Worm (Caenorhabditis elegans) whole organism, L4 larva: Measurements from ENCODE around the gene clec-51.

Experiments used
- D1046.2 ChIP-seq: fragments of 200-800 bp; sonication (Bioruptor generic); IDR thresholded peaks from 2 replicates; pipeline ENCODE4 v1.3.6; 2022; ENCODE audit warnings: missing genetic modification characterization, missing compliant biosample characterization
- F37D6.2 ChIP-seq: sonication (generic microtip); optimal IDR thresholded peaks from 2 replicates; lab custom pipeline; 2016; ENCODE audit warnings: mild to moderate bottlenecking, missing genetic modification characterization, missing compliant biosample characterization
- F44E2.7 ChIP-seq: fragments of 200-800 bp; sonication (Bioruptor generic); IDR thresholded peaks from 2 replicates; pipeline ENCODE4 v2.1.2; 2022; ENCODE audit warnings: missing genetic modification characterization, missing compliant biosample characterization
- T26A8.4 ChIP-seq: fragments of 200-800 bp; sonication (Bioruptor generic); IDR thresholded peaks from 2 replicates; pipeline ENCODE4 v1.3.6; 2022; ENCODE audit warnings: missing genetic modification characterization, missing compliant biosample characterization
- Y5F2A.4 ChIP-seq: fragments of 200-800 bp; sonication (Bioruptor generic); optimal IDR thresholded peaks from 2 replicates; lab custom pipeline; 2018; ENCODE audit warnings: mild to moderate bottlenecking, missing genetic modification characterization, missing compliant biosample characterization
- ZK337.2 ChIP-seq: fragments of 200-800 bp; sonication (Bioruptor generic); IDR thresholded peaks from 2 replicates; pipeline ENCODE4 v1.3.6; 2022; ENCODE audit warnings: missing genetic modification reagents, missing genetic modification characterization, missing compliant biosample characterization
- arid-1 ChIP-seq: fragments of 200-800 bp; sonication (Bioruptor generic); conservative IDR thresholded peaks from 2 replicates; pipeline ENCODE4 v1.3.6; 2022; ENCODE audit warnings: missing genetic modification reagents, missing genetic modification characterization, missing compliant biosample characterization
- attf-4 ChIP-seq: sonication (generic microtip); optimal IDR thresholded peaks from 3 replicates; lab custom pipeline; 2017; ENCODE audit warnings: missing biosample characterization, missing genetic modification characterization
- ceh-20 ChIP-seq: fragments of 200-800 bp; sonication (Bioruptor generic); IDR thresholded peaks from 2 replicates; pipeline ENCODE4 v1.3.6; 2022; ENCODE audit warnings: missing genetic modification reagents, missing genetic modification characterization, missing compliant biosample characterization
- ceh-62 ChIP-seq: sonication (generic microtip); optimal IDR thresholded peaks from 2 replicates; lab custom pipeline; 2017; ENCODE audit warnings: missing biosample characterization, missing genetic modification characterization
- daf-8 ChIP-seq: fragments of 200-800 bp; sonication (Bioruptor generic); IDR thresholded peaks from 2 replicates; pipeline ENCODE4 v1.3.6; 2022; ENCODE audit warnings: missing genetic modification characterization, missing compliant biosample characterization
- dpl-1 ChIP-seq: fragments of 150-350 bp; optimal IDR thresholded peaks from 2 replicates; lab custom pipeline; 2014; ENCODE audit warnings: missing biosample characterization, missing genetic modification reagents, missing genetic modification characterization
- dve-1 ChIP-seq: sonication (generic microtip); optimal IDR thresholded peaks from 2 replicates; lab custom pipeline; 2017; ENCODE audit warnings: antibody characterized with exemption, mild to moderate bottlenecking, missing genetic modification characterization, missing compliant biosample characterization; ENCODE audit not compliant: insufficient read depth
- fkh-10 ChIP-seq: fragments of 150-350 bp; optimal IDR thresholded peaks from 2 replicates; lab custom pipeline; 2014; ENCODE audit warnings: missing biosample characterization, missing genetic modification reagents, missing genetic modification characterization
- gei-8 ChIP-seq: fragments of 200-800 bp; sonication (Bioruptor generic); optimal IDR thresholded peaks from 2 replicates; lab custom pipeline; 2018; ENCODE audit warnings: mild to moderate bottlenecking, missing genetic modification characterization, missing compliant biosample characterization
- hlh-11 ChIP-seq: fragments of 200-800 bp; sonication (Bioruptor generic); optimal IDR thresholded peaks from 2 replicates; lab custom pipeline; 2018; ENCODE audit warnings: mild to moderate bottlenecking, missing genetic modification characterization, missing compliant biosample characterization
- lim-7 ChIP-seq: fragments of 200-800 bp; sonication (Bioruptor generic); IDR thresholded peaks from 2 replicates; pipeline ENCODE4 v1.3.6; 2022; ENCODE audit warnings: missing genetic modification characterization, missing compliant biosample characterization
- lin-13 ChIP-seq: fragments of 150-350 bp; optimal IDR thresholded peaks from 2 replicates; lab custom pipeline; 2014; ENCODE audit warnings: missing biosample characterization, missing genetic modification reagents, missing genetic modification characterization
- lin-15B ChIP-seq: fragments of 150-350 bp; sonication (generic microtip); optimal IDR thresholded peaks from 3 replicates; lab custom pipeline; 2014; ENCODE audit warnings: missing biosample characterization, missing genetic modification characterization
- lin-38 ChIP-seq: fragments of 200-800 bp; sonication (Bioruptor generic); IDR thresholded peaks from 2 replicates; pipeline ENCODE4 v1.3.6; 2022; ENCODE audit warnings: missing genetic modification reagents, missing genetic modification characterization, missing compliant biosample characterization
- lin-39 ChIP-seq: fragments of 150-350 bp; optimal IDR thresholded peaks from 2 replicates; lab custom pipeline; 2014; ENCODE audit warnings: missing biosample characterization, missing genetic modification reagents, missing genetic modification characterization
- madf-9 ChIP-seq: fragments of 200-800 bp; sonication (Bioruptor generic); conservative IDR thresholded peaks from 2 replicates; pipeline ENCODE4 v1.3.6; 2022; ENCODE audit warnings: missing genetic modification reagents, missing genetic modification characterization, missing compliant biosample characterization
- mdt-29 ChIP-seq: fragments of 200-800 bp; sonication (Bioruptor generic); IDR thresholded peaks from 2 replicates; pipeline ENCODE4 v1.3.6; 2022; ENCODE audit warnings: missing genetic modification reagents, missing genetic modification characterization, missing compliant biosample characterization
- mep-1 ChIP-seq: fragments of 150-350 bp; sonication (generic microtip); optimal IDR thresholded peaks from 3 replicates; lab custom pipeline; 2014; ENCODE audit warnings: missing biosample characterization, missing genetic modification characterization
- mxl-2 ChIP-seq: fragments of 200-800 bp; sonication (Bioruptor generic); conservative IDR thresholded peaks from 2 replicates; pipeline ENCODE4 v1.3.6; 2022; ENCODE audit warnings: missing genetic modification reagents, missing genetic modification characterization, missing compliant biosample characterization
- nhr-102 ChIP-seq: sonication (generic microtip); optimal IDR thresholded peaks from 2 replicates; lab custom pipeline; 2016; ENCODE audit warnings: mild to moderate bottlenecking, missing genetic modification characterization, moderate library complexity, missing compliant biosample characterization
- nhr-11 ChIP-seq: fragments of 150-350 bp; optimal IDR thresholded peaks from 2 replicates; lab custom pipeline; 2014; ENCODE audit warnings: missing biosample characterization, missing genetic modification characterization
- nhr-237 ChIP-seq: sonication (generic microtip); optimal IDR thresholded peaks from 2 replicates; lab custom pipeline; 2017; ENCODE audit warnings: missing biosample characterization, missing genetic modification characterization
- nhr-28 ChIP-seq: fragments of 150-350 bp; optimal IDR thresholded peaks from 2 replicates; lab custom pipeline; 2014; ENCODE audit warnings: missing biosample characterization, missing genetic modification characterization
- nhr-41 ChIP-seq: fragments of 200-800 bp; sonication (Bioruptor generic); IDR thresholded peaks from 2 replicates; pipeline ENCODE4 v1.3.6; 2022; ENCODE audit warnings: missing genetic modification reagents, missing genetic modification characterization, missing compliant biosample characterization
- php-3 ChIP-seq: fragments of 200-800 bp; sonication (Bioruptor generic); IDR thresholded peaks from 2 replicates; pipeline ENCODE4 v1.3.6; 2022; ENCODE audit warnings: missing genetic modification reagents, missing genetic modification characterization, missing compliant biosample characterization
- pqm-1 ChIP-seq: sonication (generic microtip); optimal IDR thresholded peaks from 2 replicates; lab custom pipeline; 2017; ENCODE audit warnings: missing biosample characterization, missing genetic modification characterization
- rbr-2 ChIP-seq: sonication (generic microtip); optimal IDR thresholded peaks from 2 replicates; lab custom pipeline; 2016; ENCODE audit warnings: missing genotype, missing genetic modification characterization, missing compliant biosample characterization
- saeg-2 ChIP-seq: fragments of 200-800 bp; sonication (Bioruptor generic); IDR thresholded peaks from 2 replicates; pipeline ENCODE4 v1.3.6; 2022; ENCODE audit warnings: missing genetic modification reagents, missing genetic modification characterization, missing compliant biosample characterization
- sdz-12 ChIP-seq: fragments of 200-800 bp; sonication (Bioruptor generic); optimal IDR thresholded peaks from 2 replicates; lab custom pipeline; 2018; ENCODE audit warnings: mild to moderate bottlenecking, missing genetic modification characterization, missing compliant biosample characterization
- spr-3 ChIP-seq: fragments of 200-800 bp; sonication (Bioruptor generic); optimal IDR thresholded peaks from 2 replicates; lab custom pipeline; 2018; ENCODE audit warnings: mild to moderate bottlenecking, missing genetic modification characterization, missing compliant biosample characterization
- tra-1 ChIP-seq: fragments of 200-800 bp; sonication (Bioruptor generic); IDR thresholded peaks from 2 replicates; pipeline ENCODE4 v1.3.6; 2022; ENCODE audit warnings: missing genetic modification reagents, missing genetic modification characterization, missing compliant biosample characterization
- unc-130 ChIP-seq: sonication (generic microtip); optimal IDR thresholded peaks from 2 replicates; lab custom pipeline; 2016; ENCODE audit warnings: missing genetic modification reagents, missing genetic modification characterization, missing compliant biosample characterization
- unc-62 ChIP-seq, 3 experiments: fragments of 150-350 bp in 1 of 3; sonication (generic microtip); optimal IDR thresholded peaks in 2 of 3; peaks in 1 of 3; 1 replicate in 1 of 3; 2 replicates in 2 of 3; lab custom pipeline; 2014 to 2017; ENCODE audit warnings: missing biosample characterization in 3 of 3, missing genetic modification characterization in 3 of 3, missing genetic modification reagents in 3 of 3, missing genotype in 1 of 3
- zfp-2 ChIP-seq: sonication (generic microtip); optimal IDR thresholded peaks from 2 replicates; lab custom pipeline; 2016; ENCODE audit warnings: mild to moderate bottlenecking, missing genetic modification characterization, missing compliant biosample characterization
- ztf-11 ChIP-seq: fragments of 150-350 bp; optimal IDR thresholded peaks from 2 replicates; lab custom pipeline; 2014; ENCODE audit warnings: missing biosample characterization, missing genetic modification characterization

Gene clec-51

ce11 chrIV:8169674-8170073, 6.1 kb upstream of the clec-51 start, which contains the start of gene C07G1.15:
TSS of gene C07G1.15 (plus strand) at chrIV:8169974.
- TF ChIP-seq F37D6.2 (tag; lab: Kevin White, UChicago) = no peak
- TF ChIP-seq madf-9 (GFP tag; lab: Robert Waterston, UW) = no peak
- TF ChIP-seq F44E2.7 (GFP tag; lab: Robert Waterston, UW) = no peak
- TF ChIP-seq fkh-10 (GFP tag; lab: Kevin White, UChicago) = no peak
- TF ChIP-seq lin-15B (tag; lab: Kevin White, UChicago) = no peak
- TF ChIP-seq dpl-1 (GFP tag; lab: Kevin White, UChicago) = no peak
- TF ChIP-seq ceh-20 (GFP tag; lab: Robert Waterston, UW) = no peak
- TF ChIP-seq mep-1 (tag; lab: Kevin White, UChicago) = no peak
- no peak for TF ChIP-seq saeg-2 (GFP tag; lab: Robert Waterston, UW)
- TF ChIP-seq nhr-41 (GFP tag; lab: Robert Waterston, UW) = no peak
- TF ChIP-seq mxl-2 (GFP tag; lab: Robert Waterston, UW) = no peak
- no peak for TF ChIP-seq hlh-11 (tag; lab: Kevin White, UChicago)
- no peak for TF ChIP-seq lin-39 (tag; lab: Kevin White, UChicago)
- TF ChIP-seq, all 104 proteins: peak for 0

- TF ChIP-seq nhr-28 (tag; lab: Kevin White, UChicago) = peak; percentile 2
- no peak for TF ChIP-seq unc-62 (GFP tag; optimal IDR thresholded peaks at IDR 0.05 in 1 of 2; lab: Kevin White, UChicago)
- no peak for TF ChIP-seq unc-62 (tag; optimal IDR thresholded peaks at IDR 0.05; lab: Kevin White, UChicago)
- TF ChIP-seq mxl-2 (GFP tag; lab: Robert Waterston, UW) = no peak
- TF ChIP-seq sdz-12 (GFP tag; lab: Kevin White, UChicago) = no peak
- TF ChIP-seq dve-1 = peak; percentile 9
- TF ChIP-seq lin-13 (GFP tag; lab: Kevin White, UChicago) = no peak
- TF ChIP-seq ceh-62 = no peak
- no peak for TF ChIP-seq daf-8
- TF ChIP-seq php-3 (GFP tag; lab: Robert Waterston, UW) = no peak
- TF ChIP-seq arid-1 = no peak
- TF ChIP-seq pqm-1 (tag; lab: Kevin White, UChicago) = peak; percentile 33
Measured at ce11 chrIV:8168660-8169059, 5.1 kb upstream of the clec-51 start, which contains the start of gene clec-52. TSS of gene clec-52 (minus strand) at chrIV:8168760.

- TF ChIP-seq gei-8 (GFP tag; lab: Kevin White, UChicago) = no peak
- no peak for TF ChIP-seq mdt-29 (GFP tag; lab: Robert Waterston, UW)
- no peak for TF ChIP-seq zfp-2 (tag; lab: Kevin White, UChicago)
- TF ChIP-seq unc-130 (GFP tag; lab: Kevin White, UChicago) = no peak
- no peak for TF ChIP-seq Y5F2A.4 (GFP tag; lab: Kevin White, UChicago)
- TF ChIP-seq lin-38 (GFP tag; lab: Robert Waterston, UW) = no peak
- no peak for TF ChIP-seq nhr-102 (tag; lab: Kevin White, UChicago)
- TF ChIP-seq ztf-11 = no peak
- TF ChIP-seq nhr-237 = no peak
- no peak for TF ChIP-seq tra-1
- TF ChIP-seq lim-7 (GFP tag; lab: Robert Waterston, UW) = no peak
- no peak for TF ChIP-seq madf-9 (GFP tag; lab: Robert Waterston, UW)
- no peak for TF ChIP-seq rbr-2
- TF ChIP-seq nhr-11 (tag; lab: Kevin White, UChicago) = no peak
- TF ChIP-seq nhr-28 (tag; lab: Kevin White, UChicago) = no peak
- TF ChIP-seq T26A8.4 (GFP tag; lab: Robert Waterston, UW) = no peak
- TF ChIP-seq D1046.2 (GFP tag; lab: Robert Waterston, UW) = no peak
- TF ChIP-seq spr-3 (GFP tag; lab: Kevin White, UChicago) = no peak
- no peak for TF ChIP-seq attf-4 (tag; lab: Kevin White, UChicago)
- TF ChIP-seq ZK337.2 (GFP tag; lab: Robert Waterston, UW) = no peak
Measured at ce11 chrIV:8165950-8166349, 2.4 kb upstream of the clec-51 start, which contains the start of gene B0218.7. TSS of gene B0218.7 (minus strand) at chrIV:8166050.
